Fruit fly (Drosophila melanogaster): ENCODE measurements around the gene Grip.

The Grip gene

dm6 chrX:5916494-5917309 is 49.4 kb upstream of the Grip start, which contains the start of the genes Shmt and CG3726 (continued):
- no peak for TF ChIP-seq CG2712 (tag; optimal IDR thresholded peaks at IDR 0.05)
- TF ChIP-seq CG31224 (GFP tag; IDR thresholded peaks at IDR 0.05): no peak
- no peak for TF ChIP-seq CG14667 (GFP tag; IDR thresholded peaks at IDR 0.05)
- TF ChIP-seq CG4854 (GFP tag; optimal IDR thresholded peaks at IDR 0.05): no peak
- TF ChIP-seq CG16863 (GFP tag; optimal IDR thresholded peaks at IDR 0.05): no peak
- TF ChIP-seq CrebB (tag; optimal IDR thresholded peaks at IDR 0.05): peak; percentile 24
- TF ChIP-seq row (GFP tag; IDR thresholded peaks at IDR 0.05): no peak; the same call in 2 of the 3 replicates
- peak; percentile 73 for TF ChIP-seq Med (GFP tag)
- no peak for TF ChIP-seq Sry-β (GFP tag; optimal IDR thresholded peaks at IDR 0.05)
- no peak for TF ChIP-seq NK7.1 (GFP tag; optimal IDR thresholded peaks at IDR 0.05)
- no peak for TF ChIP-seq ash1 (GFP tag; optimal IDR thresholded peaks at IDR 0.05)
- TF ChIP-seq cg (GFP tag; optimal IDR thresholded peaks at IDR 0.05): no peak
- no peak for TF ChIP-seq stc (GFP tag; IDR thresholded peaks at IDR 0.05)
- peak; percentile 19; the same call in 1 of the 2 replicates for TF ChIP-seq bbx (GFP tag; IDR thresholded peaks at IDR 0.05; ENCODE audit: partially characterized antibody)
- no peak for TF ChIP-seq tup (GFP tag; optimal IDR thresholded peaks at IDR 0.05)
- TF ChIP-seq H15 (GFP tag; IDR thresholded peaks at IDR 0.05): no peak
- no peak for TF ChIP-seq h (optimal IDR thresholded peaks at IDR 0.05)
- TF ChIP-seq grn (GFP tag; optimal IDR thresholded peaks at IDR 0.05): no peak
- no peak for TF ChIP-seq CG4730 (GFP tag; IDR thresholded peaks at IDR 0.05)
- peak; percentile 43 for TF ChIP-seq CG13296 (GFP tag; optimal IDR thresholded peaks at IDR 0.05)
- no peak for TF ChIP-seq CG32772 (GFP tag; IDR thresholded peaks at IDR 0.05)
- no peak for TF ChIP-seq sens (GFP tag)
- no peak for TF ChIP-seq Sry-δ (GFP tag; optimal IDR thresholded peaks at IDR 0.05)
- no peak for TF ChIP-seq Hr3 (GFP tag; optimal IDR thresholded peaks at IDR 0.05)
- TF ChIP-seq CG15601 (tag; optimal IDR thresholded peaks at IDR 0.05): no peak
- no peak for TF ChIP-seq bsh (GFP tag; optimal IDR thresholded peaks at IDR 0.05)
- no peak for TF ChIP-seq YL-1 (GFP tag; optimal IDR thresholded peaks at IDR 0.05)
- no peak for TF ChIP-seq CG17568 (GFP tag; optimal IDR thresholded peaks at IDR 0.05)
- no peak for TF ChIP-seq HmgD (GFP tag; optimal IDR thresholded peaks at IDR 0.05)
- no peak for TF ChIP-seq Optix (GFP tag; IDR thresholded peaks at IDR 0.05)
- no peak for TF ChIP-seq slbo (GFP tag; IDR thresholded peaks at IDR 0.05)
- TF ChIP-seq CG11093 (GFP tag; IDR thresholded peaks at IDR 0.05): no peak
- no peak for TF ChIP-seq CG3163 (GFP tag; optimal IDR thresholded peaks at IDR 0.05)
- no peak for TF ChIP-seq CG15696 (tag; optimal IDR thresholded peaks at IDR 0.05)
- TF ChIP-seq exex (tag; optimal IDR thresholded peaks at IDR 0.05): no peak
- no peak for TF ChIP-seq CG3065 (GFP tag; optimal IDR thresholded peaks at IDR 0.05)
- no peak for TF ChIP-seq Dad (GFP tag; optimal IDR thresholded peaks at IDR 0.05)

dm6 chrX:5917310-5917988 is 48.6 kb upstream of the Grip start:
- TF ChIP-seq Ets65A (GFP tag) (peak; percentile 33), nom (GFP tag; optimal IDR thresholded peaks at IDR 0.05) (peak; percentile 4), CG8944 (GFP tag; optimal IDR thresholded peaks at IDR 0.05) (no peak), Atf6 (GFP tag; IDR thresholded peaks at IDR 0.05) (peak; percentile 20; the same call in 1 of the 2 replicates), CoRest (tag; optimal IDR thresholded peaks at IDR 0.05) (no peak), peb (GFP tag; IDR thresholded peaks at IDR 0.05) (no peak)
